Worm (Caenorhabditis elegans) whole organism, late embryonic: ENCODE measurements around the gene dhhc-4.

ENCODE experiments used
- C08G9.2 ChIP-seq: sonication (generic microtip); optimal IDR thresholded peaks from 2 replicates; lab custom pipeline; 2016; ENCODE audit warnings: mild to moderate bottlenecking, missing genetic modification characterization, moderate library complexity, missing compliant biosample characterization
- F13H6.1 ChIP-seq: sonication (generic microtip); optimal IDR thresholded peaks from 2 replicates; lab custom pipeline; 2016; ENCODE audit warnings: missing genetic modification characterization, missing compliant biosample characterization
- K02D7.2 ChIP-seq: sonication (generic microtip); optimal IDR thresholded peaks from 2 replicates; lab custom pipeline; 2017; ENCODE audit warnings: mild to moderate bottlenecking, missing genetic modification characterization, missing compliant biosample characterization
- K09A11.1 ChIP-seq: sonication (generic microtip); optimal IDR thresholded peaks from 2 replicates; lab custom pipeline; 2017; ENCODE audit warnings: antibody characterized with exemption, mild to moderate bottlenecking, missing genetic modification characterization, missing compliant biosample characterization; ENCODE audit not compliant: insufficient read depth
- Y22D7AL.16 ChIP-seq: sonication (generic microtip); optimal IDR thresholded peaks from 2 replicates; lab custom pipeline; 2016; ENCODE audit warnings: missing genetic modification characterization, missing compliant biosample characterization
- ahr-1 ChIP-seq: sonication (generic microtip); optimal IDR thresholded peaks from 2 replicates; lab custom pipeline; 2016; ENCODE audit warnings: missing genetic modification characterization, missing compliant biosample characterization
- ama-1 ChIP-seq: fragments of 150-350 bp; optimal IDR thresholded peaks from 2 replicates; lab custom pipeline; 2014
- ceh-14 ChIP-seq: sonication (generic microtip); optimal IDR thresholded peaks from 2 replicates; lab custom pipeline; 2016; ENCODE audit warnings: missing genotype, missing genetic modification characterization, missing compliant biosample characterization
- ceh-18 ChIP-seq: sonication (generic microtip); optimal IDR thresholded peaks from 2 replicates; lab custom pipeline; 2016; ENCODE audit warnings: missing genetic modification characterization, missing compliant biosample characterization
- ceh-19 ChIP-seq: fragments of 200-800 bp; sonication (Bioruptor generic); optimal IDR thresholded peaks from 2 replicates; lab custom pipeline; 2018; ENCODE audit warnings: mild to moderate bottlenecking, missing genetic modification characterization, missing compliant biosample characterization
- ceh-2 ChIP-seq: sonication (generic microtip); optimal IDR thresholded peaks from 2 replicates; lab custom pipeline; 2016; ENCODE audit warnings: missing genotype, missing genetic modification characterization, missing compliant biosample characterization
- ceh-22 ChIP-seq: sonication (generic microtip); optimal IDR thresholded peaks from 2 replicates; lab custom pipeline; 2017; ENCODE audit warnings: missing biosample characterization, missing genetic modification characterization
- ceh-24 ChIP-seq: sonication (generic microtip); optimal IDR thresholded peaks from 2 replicates; lab custom pipeline; 2016; ENCODE audit warnings: mild to moderate bottlenecking, missing genetic modification characterization, missing compliant biosample characterization
- ceh-30 ChIP-seq: fragments of 150-350 bp; optimal IDR thresholded peaks from 2 replicates; lab custom pipeline; 2014; ENCODE audit warnings: missing biosample characterization, missing genetic modification characterization
- ceh-31 ChIP-seq: sonication (generic microtip); optimal IDR thresholded peaks from 2 replicates; lab custom pipeline; 2016; ENCODE audit warnings: missing genetic modification characterization, missing compliant biosample characterization
- ceh-34 ChIP-seq: sonication (generic microtip); optimal IDR thresholded peaks from 2 replicates; lab custom pipeline; 2016; ENCODE audit warnings: mild to moderate bottlenecking, missing genetic modification characterization, missing compliant biosample characterization
- ceh-48 ChIP-seq: sonication (generic microtip); optimal IDR thresholded peaks from 2 replicates; lab custom pipeline; 2016; ENCODE audit warnings: missing genetic modification characterization, inconsistent platforms, missing compliant biosample characterization
- ceh-6 ChIP-seq: fragments of 200-800 bp; sonication (Bioruptor generic); optimal IDR thresholded peaks from 2 replicates; lab custom pipeline; 2018; ENCODE audit warnings: mild to moderate bottlenecking, missing genetic modification characterization, missing compliant biosample characterization
- che-1 ChIP-seq: sonication (generic microtip); optimal IDR thresholded peaks from 2 replicates; lab custom pipeline; 2016; ENCODE audit warnings: mild to moderate bottlenecking, missing genetic modification characterization, missing compliant biosample characterization
- dve-1 ChIP-seq: sonication (generic microtip); optimal IDR thresholded peaks from 2 replicates; lab custom pipeline; 2017; ENCODE audit warnings: antibody characterized with exemption, mild to moderate bottlenecking, missing genetic modification characterization, missing compliant biosample characterization
- elt-2 ChIP-seq: sonication (generic microtip); optimal IDR thresholded peaks from 2 replicates; lab custom pipeline; 2016; ENCODE audit warnings: missing genetic modification reagents, missing genetic modification characterization, missing compliant biosample characterization
- elt-4 ChIP-seq: sonication (generic microtip); optimal IDR thresholded peaks from 2 replicates; lab custom pipeline; 2016; ENCODE audit warnings: missing genetic modification characterization, missing compliant biosample characterization
- ets-4 ChIP-seq: sonication (generic microtip); optimal IDR thresholded peaks from 2 replicates; lab custom pipeline; 2016; ENCODE audit warnings: missing genetic modification characterization, missing compliant biosample characterization
- eyg-1 ChIP-seq: sonication (generic microtip); optimal IDR thresholded peaks from 2 replicates; lab custom pipeline; 2016; ENCODE audit warnings: missing genotype, missing genetic modification characterization, missing compliant biosample characterization
- fax-1 ChIP-seq: sonication (generic microtip); optimal IDR thresholded peaks from 2 replicates; lab custom pipeline; 2016; ENCODE audit warnings: missing genotype, missing genetic modification characterization, missing compliant biosample characterization
- fkh-10 ChIP-seq: fragments of 150-350 bp; optimal IDR thresholded peaks from 2 replicates; lab custom pipeline; 2014; ENCODE audit warnings: missing biosample characterization, missing genetic modification reagents, missing genetic modification characterization
- gmeb-2 ChIP-seq: sonication (generic microtip); optimal IDR thresholded peaks from 2 replicates; lab custom pipeline; 2016; ENCODE audit warnings: missing genetic modification characterization, inconsistent platforms, missing compliant biosample characterization
- hlh-13 ChIP-seq: fragments of 200-800 bp; sonication (Bioruptor generic); optimal IDR thresholded peaks from 2 replicates; lab custom pipeline; 2018; ENCODE audit warnings: mild to moderate bottlenecking, missing genetic modification characterization, missing compliant biosample characterization
- hlh-6 ChIP-seq: sonication (generic microtip); optimal IDR thresholded peaks from 2 replicates; lab custom pipeline; 2016; ENCODE audit warnings: missing genotype, missing genetic modification characterization, missing compliant biosample characterization
- hlh-8 ChIP-seq: sonication (generic microtip); optimal IDR thresholded peaks from 2 replicates; lab custom pipeline; 2016; ENCODE audit warnings: missing genotype, missing genetic modification characterization, missing compliant biosample characterization
- lim-6 ChIP-seq: sonication (generic microtip); optimal IDR thresholded peaks from 2 replicates; lab custom pipeline; 2016; ENCODE audit warnings: missing genetic modification characterization, missing compliant biosample characterization
- nhr-11 ChIP-seq: fragments of 150-350 bp; optimal IDR thresholded peaks from 2 replicates; lab custom pipeline; 2014; ENCODE audit warnings: missing biosample characterization, missing genetic modification characterization
- odd-2 ChIP-seq: sonication (generic microtip); optimal IDR thresholded peaks from 2 replicates; lab custom pipeline; 2017; ENCODE audit warnings: antibody characterized with exemption, mild to moderate bottlenecking, missing genetic modification characterization, missing compliant biosample characterization
- pag-3 ChIP-seq: sonication (generic microtip); optimal IDR thresholded peaks from 2 replicates; lab custom pipeline; 2016; ENCODE audit warnings: missing compliant biosample characterization, missing genetic modification characterization, borderline replicate concordance
- pat-9 ChIP-seq: fragments of 200-800 bp; sonication (Bioruptor generic); optimal IDR thresholded peaks from 2 replicates; lab custom pipeline; 2018; ENCODE audit warnings: mild to moderate bottlenecking, missing genetic modification characterization, moderate library complexity, missing compliant biosample characterization
- pax-1 ChIP-seq: fragments of 150-350 bp; optimal IDR thresholded peaks from 2 replicates; lab custom pipeline; 2014; ENCODE audit warnings: missing biosample characterization, missing genetic modification characterization
- pha-4 ChIP-seq: fragments of 150-350 bp; optimal IDR thresholded peaks from 2 replicates; lab custom pipeline; 2018; ENCODE audit warnings: missing biosample characterization, missing genetic modification reagents, missing genetic modification characterization
- ref-2 ChIP-seq: sonication (generic microtip); optimal IDR thresholded peaks from 2 replicates; lab custom pipeline; 2016; ENCODE audit warnings: missing genetic modification characterization, missing compliant biosample characterization
- rnt-1 ChIP-seq: sonication (generic microtip); optimal IDR thresholded peaks from 2 replicates; lab custom pipeline; 2016; ENCODE audit warnings: missing genetic modification characterization, missing compliant biosample characterization
- sox-4 ChIP-seq: sonication (generic microtip); optimal IDR thresholded peaks from 2 replicates; lab custom pipeline; 2017; ENCODE audit warnings: mild to moderate bottlenecking, missing genetic modification characterization, inconsistent platforms, missing compliant biosample characterization
- syd-9 ChIP-seq: sonication (generic microtip); optimal IDR thresholded peaks from 2 replicates; lab custom pipeline; 2016; ENCODE audit warnings: mild to moderate bottlenecking, missing genetic modification characterization, moderate library complexity, missing compliant biosample characterization
- tbx-7 ChIP-seq: sonication (generic microtip); optimal IDR thresholded peaks from 2 replicates; lab custom pipeline; 2016; ENCODE audit warnings: missing genotype, missing genetic modification characterization, missing compliant biosample characterization
- ttx-3 ChIP-seq: sonication (generic microtip); optimal IDR thresholded peaks from 2 replicates; lab custom pipeline; 2016; ENCODE audit warnings: missing genetic modification reagents, missing genetic modification characterization, missing compliant biosample characterization
- unc-3 ChIP-seq, 2 experiments: fragments of 200-800 bp in 1 of 2; sonication (Bioruptor generic) in 1 of 2; sonication (generic microtip) in 1 of 2; conservative IDR thresholded peaks in 1 of 2; optimal IDR thresholded peaks in 1 of 2; 2 replicates each; pipeline versions ENCODE4 v1.3.6 to Lab custom; 2016 to 2022; ENCODE audit warnings: missing compliant biosample characterization in 2 of 2, missing genetic modification characterization in 2 of 2, missing genetic modification reagents in 1 of 2
- unc-42 ChIP-seq: sonication (generic microtip); optimal IDR thresholded peaks from 2 replicates; lab custom pipeline; 2016; ENCODE audit warnings: missing genotype, missing genetic modification characterization, missing compliant biosample characterization
- unc-55 ChIP-seq: sonication (generic microtip); optimal IDR thresholded peaks from 2 replicates; lab custom pipeline; 2017; ENCODE audit warnings: missing biosample characterization, missing genetic modification reagents, missing genetic modification characterization
- zip-5 ChIP-seq: sonication (generic microtip); optimal IDR thresholded peaks from 2 replicates; lab custom pipeline; 2016; ENCODE audit warnings: missing genetic modification characterization, missing compliant biosample characterization
- ztf-16 ChIP-seq: sonication (generic microtip); optimal IDR thresholded peaks from 2 replicates; lab custom pipeline; 2017; ENCODE audit warnings: missing genetic modification characterization, missing compliant biosample characterization

Gene dhhc-4

DNA sequence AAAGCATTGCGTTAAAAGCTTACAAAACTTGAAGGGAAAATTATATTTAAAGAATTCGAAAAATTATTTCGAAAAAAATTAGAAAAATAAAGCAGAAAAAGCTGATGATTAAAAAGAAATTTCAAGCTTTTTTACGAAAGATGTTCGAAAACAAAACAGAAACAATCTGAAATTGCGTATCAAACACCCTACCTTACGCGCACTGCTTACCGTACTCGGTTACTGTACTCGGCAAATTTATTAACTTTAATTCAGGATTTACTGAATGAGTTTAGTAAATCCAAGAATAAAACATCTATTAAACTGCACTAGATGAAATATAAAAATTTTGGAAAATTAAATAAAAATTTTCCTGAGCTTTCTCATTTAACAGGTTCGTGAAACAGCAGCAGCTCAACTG is 5.1 kb downstream of the dhhc-4 start:
- TF ChIP-seq Y22D7AL.16 (tag; lab: Kevin White, UChicago) (no peak), ceh-31 (tag; lab: Kevin White, UChicago) (no peak), ama-1 (lab: Kevin White, UChicago) (no peak), ceh-6 (GFP tag; lab: Kevin White, UChicago) (no peak)

DNA sequence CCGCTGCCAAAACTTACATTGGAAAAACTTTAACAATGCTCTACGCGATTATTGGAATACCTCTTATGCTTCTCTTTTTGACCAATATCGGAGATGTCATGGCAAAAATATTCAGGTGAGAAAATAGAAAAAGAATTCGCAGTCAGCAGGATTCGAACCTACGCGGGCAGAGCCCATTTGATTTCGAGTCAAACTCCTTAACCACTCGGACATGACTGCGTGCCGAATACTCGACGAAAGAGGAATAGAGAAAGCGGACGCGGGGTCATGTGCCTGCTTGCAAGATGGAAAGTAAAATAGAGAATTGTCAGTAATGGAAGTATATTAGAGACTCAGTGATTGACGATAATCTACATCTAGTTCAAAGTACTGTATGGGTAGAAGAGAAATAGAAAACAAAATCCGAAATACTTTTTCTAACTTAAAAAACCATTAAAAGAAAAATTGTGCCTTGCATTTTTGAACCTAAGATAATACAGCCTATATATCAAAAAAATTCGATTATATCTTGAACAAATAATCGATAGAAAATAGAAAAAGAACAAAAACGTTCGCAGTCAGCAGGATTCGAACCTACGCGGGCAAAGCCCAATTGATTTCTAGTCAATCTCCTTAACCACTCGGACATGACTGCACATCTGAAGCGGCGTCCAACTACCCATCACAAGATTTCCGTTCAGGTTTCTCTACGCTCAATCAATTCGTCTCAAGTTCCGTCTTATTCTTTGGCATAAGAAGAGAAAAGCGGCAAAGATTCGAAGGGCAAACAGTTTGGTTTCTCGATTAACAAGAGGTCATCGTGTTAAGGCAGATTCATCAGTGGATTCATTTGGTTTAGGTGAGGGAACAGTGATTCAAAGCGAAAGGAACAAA is 5.9 kb downstream of the dhhc-4 start:
- TF ChIP-seq che-1 (tag; lab: Kevin White, UChicago) = peak; percentile 88
- peak; percentile 52 for TF ChIP-seq ahr-1 (tag; lab: Kevin White, UChicago)
- peak; percentile 86 for TF ChIP-seq syd-9 (tag; lab: Kevin White, UChicago)
- no peak for TF ChIP-seq fkh-10 (GFP tag; lab: Kevin White, UChicago)
- peak; percentile 63 for TF ChIP-seq C08G9.2 (tag; lab: Kevin White, UChicago)
- TF ChIP-seq sox-4 (tag; lab: Kevin White, UChicago) = peak; percentile 86
- TF ChIP-seq zip-5 (tag; lab: Kevin White, UChicago) = peak; percentile 72
- TF ChIP-seq ztf-16 = peak; percentile 85
- TF ChIP-seq unc-42 = peak; percentile 57
- peak; percentile 66 for TF ChIP-seq K02D7.2
- peak; percentile 82 for TF ChIP-seq pat-9 (tag; lab: Kevin White, UChicago)
- no peak for TF ChIP-seq pag-3 (tag; lab: Kevin White, UChicago)
- peak; percentile 70 for TF ChIP-seq F13H6.1 (tag; lab: Kevin White, UChicago)
- TF ChIP-seq nhr-11 (tag; lab: Kevin White, UChicago) = no peak
- no peak for TF ChIP-seq unc-55 (GFP tag; lab: Kevin White, UChicago)
- TF ChIP-seq eyg-1 (tag; lab: Kevin White, UChicago) = peak; percentile 72
- peak; percentile 84 for TF ChIP-seq ttx-3 (tag; lab: Kevin White, UChicago)
- TF ChIP-seq pha-4 (tag; lab: Kevin White, UChicago) = no peak
- no peak for TF ChIP-seq ceh-22 (tag; lab: Kevin White, UChicago)
- TF ChIP-seq hlh-13 = peak; percentile 68
- TF ChIP-seq K09A11.1 (tag; lab: Kevin White, UChicago) = peak; percentile 68
- TF ChIP-seq ceh-6 (GFP tag; lab: Kevin White, UChicago) = peak; percentile 82
- peak; percentile 65 for TF ChIP-seq ceh-2 (tag; lab: Kevin White, UChicago)
- TF ChIP-seq fax-1 (tag; lab: Kevin White, UChicago) = peak; percentile 72
- TF ChIP-seq unc-3 (GFP tag; conservative IDR thresholded peaks at IDR 0.05; lab: Robert Waterston, UW) = peak; percentile 81
- peak; percentile 82 for TF ChIP-seq unc-3 (tag; optimal IDR thresholded peaks at IDR 0.05; lab: Kevin White, UChicago)
- TF ChIP-seq hlh-6 (tag; lab: Kevin White, UChicago) = peak; percentile 80
- TF ChIP-seq ref-2 (tag; lab: Kevin White, UChicago) = peak; percentile 80
- TF ChIP-seq ets-4 (tag; lab: Kevin White, UChicago) = no peak
- TF ChIP-seq ama-1 (lab: Kevin White, UChicago) = no peak
- peak; percentile 86 for TF ChIP-seq ceh-19
- no peak for TF ChIP-seq pax-1
- no peak for TF ChIP-seq elt-4
- no peak for TF ChIP-seq tbx-7 (tag; lab: Kevin White, UChicago)
- TF ChIP-seq Y22D7AL.16 (tag; lab: Kevin White, UChicago) = peak; percentile 74
- TF ChIP-seq ceh-14 (tag; lab: Kevin White, UChicago) = peak; percentile 86
- peak; percentile 63 for TF ChIP-seq odd-2 (tag; lab: Kevin White, UChicago)
- peak; percentile 58 for TF ChIP-seq ceh-24
- TF ChIP-seq ceh-18 (tag; lab: Kevin White, UChicago) = peak; percentile 44
- peak; percentile 81 for TF ChIP-seq gmeb-2 (tag; lab: Kevin White, UChicago)
- no peak for TF ChIP-seq ceh-30 (tag; lab: Kevin White, UChicago)
- TF ChIP-seq rnt-1 (tag; lab: Kevin White, UChicago) = peak; percentile 47
- TF ChIP-seq ceh-34 (tag; lab: Kevin White, UChicago) = peak; percentile 74
- TF ChIP-seq ceh-48 = peak; percentile 74
- TF ChIP-seq lim-6 (tag; lab: Kevin White, UChicago) = peak; percentile 75
- TF ChIP-seq elt-2 = peak; percentile 85
- TF ChIP-seq dve-1 = peak; percentile 32
- peak; percentile 30 for TF ChIP-seq hlh-8 (tag; lab: Kevin White, UChicago)
